Worm (Caenorhabditis elegans): Measurements from ENCODE around the gene F16B4.7.

ce11 chrV:1550697-1551096, 34.8 kb upstream of the F16B4.7 start:
- TF ChIP-seq R02D3.7 (tag; optimal IDR thresholded peaks at IDR 0.05) (no peak), unc-39 (tag; optimal IDR thresholded peaks at IDR 0.05) (no peak)
